Worm (Caenorhabditis elegans) whole organism, L4 larva: ENCODE data around the gene F43G6.7.

Experiments
- D1046.2 ChIP-seq: fragments of 200-800 bp; sonication (Bioruptor generic); IDR thresholded peaks from 2 replicates; pipeline ENCODE4 v1.3.6; 2022; ENCODE audit warnings: missing genetic modification characterization, missing compliant biosample characterization
- T20F7.1 ChIP-seq: fragments of 200-800 bp; sonication (Bioruptor generic); optimal IDR thresholded peaks from 2 replicates; lab custom pipeline; 2018; ENCODE audit warnings: mild to moderate bottlenecking, missing genetic modification characterization, missing compliant biosample characterization
- T26A8.4 ChIP-seq: fragments of 200-800 bp; sonication (Bioruptor generic); IDR thresholded peaks from 2 replicates; pipeline ENCODE4 v1.3.6; 2022; ENCODE audit warnings: missing genetic modification characterization, missing compliant biosample characterization
- Y105C5A.15 ChIP-seq: fragments of 200-800 bp; sonication (Bioruptor generic); IDR thresholded peaks from 2 replicates; pipeline ENCODE4 v1.3.6; 2022; ENCODE audit warnings: missing genetic modification characterization, missing compliant biosample characterization
- Y48G9A.11 ChIP-seq: fragments of 200-800 bp; sonication (Bioruptor generic); IDR thresholded peaks from 2 replicates; pipeline ENCODE4 v1.3.6; 2022; ENCODE audit warnings: missing genetic modification reagents, missing genetic modification characterization, missing compliant biosample characterization
- Y75B8A.6 ChIP-seq: fragments of 200-800 bp; sonication (Bioruptor generic); IDR thresholded peaks from 2 replicates; pipeline ENCODE4 v1.3.6; 2022; ENCODE audit warnings: missing genetic modification reagents, missing genetic modification characterization, missing compliant biosample characterization
- aha-1 ChIP-seq: fragments of 150-350 bp; peaks from one replicate; lab custom pipeline; 2014; ENCODE audit warnings: missing biosample characterization, missing genetic modification characterization
- aly-2 ChIP-seq: sonication (generic microtip); optimal IDR thresholded peaks from 2 replicates; lab custom pipeline; 2018; ENCODE audit warnings: missing biosample characterization, missing genetic modification characterization
- ceh-20 ChIP-seq: fragments of 200-800 bp; sonication (Bioruptor generic); IDR thresholded peaks from 2 replicates; pipeline ENCODE4 v1.3.6; 2022; ENCODE audit warnings: missing genetic modification reagents, missing genetic modification characterization, missing compliant biosample characterization
- ceh-28 ChIP-seq: fragments of 150-350 bp; optimal IDR thresholded peaks from 2 replicates; lab custom pipeline; 2014; ENCODE audit warnings: missing biosample characterization, missing genetic modification reagents, missing genetic modification characterization
- ceh-32 ChIP-seq: sonication (generic microtip); optimal IDR thresholded peaks from 2 replicates; lab custom pipeline; 2016; ENCODE audit warnings: mild to moderate bottlenecking, missing genetic modification characterization, missing compliant biosample characterization; ENCODE audit not compliant: poor library complexity
- ceh-82 ChIP-seq: sonication (generic microtip); optimal IDR thresholded peaks from 2 replicates; lab custom pipeline; 2017; ENCODE audit warnings: missing biosample characterization, missing genetic modification characterization
- daf-16 ChIP-seq, 3 experiments: sonication (generic microtip); optimal IDR thresholded peaks; 2 replicates each; lab custom pipeline; 2016 to 2017; ENCODE audit warnings: missing genetic modification characterization in 3 of 3, missing genetic modification reagents in 3 of 3, mild to moderate bottlenecking in 2 of 3, missing compliant biosample characterization in 2 of 3, missing biosample characterization in 1 of 3, moderate library complexity in 1 of 3
- dmd-8 ChIP-seq: fragments of 200-800 bp; sonication (Bioruptor generic); IDR thresholded peaks from 2 replicates; pipeline ENCODE4 v1.3.6; 2022; ENCODE audit warnings: missing genetic modification characterization, missing compliant biosample characterization
- dpl-1 ChIP-seq: fragments of 150-350 bp; optimal IDR thresholded peaks from 2 replicates; lab custom pipeline; 2014; ENCODE audit warnings: missing biosample characterization, missing genetic modification reagents, missing genetic modification characterization
- duxl-1 ChIP-seq: sonication (generic microtip); optimal IDR thresholded peaks from 2 replicates; lab custom pipeline; 2016; ENCODE audit warnings: mild to moderate bottlenecking, missing genetic modification characterization, moderate library complexity, missing compliant biosample characterization; ENCODE audit not compliant: poor library complexity
- dve-1 ChIP-seq: sonication (generic microtip); optimal IDR thresholded peaks from 2 replicates; lab custom pipeline; 2017; ENCODE audit warnings: antibody characterized with exemption, mild to moderate bottlenecking, missing genetic modification characterization, missing compliant biosample characterization; ENCODE audit not compliant: insufficient read depth
- fos-1 ChIP-seq: fragments of 150-350 bp; optimal IDR thresholded peaks from 2 replicates; lab custom pipeline; 2014; ENCODE audit warnings: missing biosample characterization, missing genetic modification characterization
- hlh-11 ChIP-seq: fragments of 200-800 bp; sonication (Bioruptor generic); optimal IDR thresholded peaks from 2 replicates; lab custom pipeline; 2018; ENCODE audit warnings: mild to moderate bottlenecking, missing genetic modification characterization, missing compliant biosample characterization
- hlh-30 ChIP-seq: sonication (generic microtip); optimal IDR thresholded peaks from 2 replicates; lab custom pipeline; 2017; ENCODE audit warnings: antibody characterized with exemption, mild to moderate bottlenecking, missing genetic modification characterization, missing compliant biosample characterization; ENCODE audit not compliant: insufficient read depth
- hmg-1.1 ChIP-seq: fragments of 200-800 bp; sonication (Bioruptor generic); IDR thresholded peaks from 2 replicates; pipeline ENCODE4 v1.3.6; 2022; ENCODE audit warnings: missing genetic modification reagents, missing genetic modification characterization, missing compliant biosample characterization
- jun-1 ChIP-seq: fragments of 150-350 bp; optimal IDR thresholded peaks from 2 replicates; lab custom pipeline; 2014; ENCODE audit warnings: missing biosample characterization, missing genetic modification reagents, missing genetic modification characterization
- lin-13 ChIP-seq: fragments of 150-350 bp; optimal IDR thresholded peaks from 2 replicates; lab custom pipeline; 2014; ENCODE audit warnings: missing biosample characterization, missing genetic modification reagents, missing genetic modification characterization
- lin-38 ChIP-seq: fragments of 200-800 bp; sonication (Bioruptor generic); IDR thresholded peaks from 2 replicates; pipeline ENCODE4 v1.3.6; 2022; ENCODE audit warnings: missing genetic modification reagents, missing genetic modification characterization, missing compliant biosample characterization
- madf-5 ChIP-seq, 2 experiments: fragments of 200-800 bp; sonication (Bioruptor generic); IDR thresholded peaks; 2 replicates each; pipeline ENCODE4 v1.3.6; 2022; ENCODE audit warnings: missing compliant biosample characterization in 2 of 2, missing genetic modification characterization in 2 of 2
- nhr-102 ChIP-seq: sonication (generic microtip); optimal IDR thresholded peaks from 2 replicates; lab custom pipeline; 2016; ENCODE audit warnings: mild to moderate bottlenecking, missing genetic modification characterization, moderate library complexity, missing compliant biosample characterization
- nhr-28 ChIP-seq: fragments of 150-350 bp; optimal IDR thresholded peaks from 2 replicates; lab custom pipeline; 2014; ENCODE audit warnings: missing biosample characterization, missing genetic modification characterization
- nhr-42 ChIP-seq: fragments of 200-800 bp; sonication (Bioruptor generic); IDR thresholded peaks from 2 replicates; pipeline ENCODE4 v1.3.6; 2022; ENCODE audit warnings: missing genetic modification characterization, missing compliant biosample characterization
- nhr-6 ChIP-seq: fragments of 150-350 bp; optimal IDR thresholded peaks from 2 replicates; lab custom pipeline; 2014; ENCODE audit warnings: missing biosample characterization, missing genetic modification characterization
- nhr-77 ChIP-seq: fragments of 150-350 bp; optimal IDR thresholded peaks from 2 replicates; lab custom pipeline; 2014; ENCODE audit warnings: missing biosample characterization, missing genetic modification characterization
- pha-4 ChIP-seq, 2 experiments: fragments of 150-350 bp in 1 of 2; fragments of 200-800 bp in 1 of 2; sonication (Bioruptor generic) in 1 of 2; IDR thresholded peaks in 1 of 2; optimal IDR thresholded peaks in 1 of 2; 2 replicates each; pipeline versions ENCODE4 v1.3.6 to Lab custom; 2014 to 2022; ENCODE audit warnings: missing genetic modification characterization in 2 of 2, missing genetic modification reagents in 2 of 2, missing biosample characterization in 1 of 2, missing compliant biosample characterization in 1 of 2
- pqm-1 ChIP-seq: sonication (generic microtip); optimal IDR thresholded peaks from 2 replicates; lab custom pipeline; 2017; ENCODE audit warnings: missing biosample characterization, missing genetic modification characterization
- sdz-12 ChIP-seq: fragments of 200-800 bp; sonication (Bioruptor generic); optimal IDR thresholded peaks from 2 replicates; lab custom pipeline; 2018; ENCODE audit warnings: mild to moderate bottlenecking, missing genetic modification characterization, missing compliant biosample characterization
- skn-1 ChIP-seq: fragments of 150-350 bp; optimal IDR thresholded peaks from 2 replicates; lab custom pipeline; 2014; ENCODE audit warnings: missing biosample characterization, missing genetic modification characterization
- snpc-1.2 ChIP-seq: fragments of 200-800 bp; sonication (Bioruptor generic); IDR thresholded peaks from 2 replicates; pipeline ENCODE4 v1.3.6; 2022; ENCODE audit warnings: missing genetic modification reagents, missing genetic modification characterization, missing compliant biosample characterization
- snpc-4 ChIP-seq: fragments of 150-350 bp; optimal IDR thresholded peaks from 2 replicates; lab custom pipeline; 2014; ENCODE audit warnings: missing biosample characterization, missing genetic modification characterization
- spr-3 ChIP-seq: fragments of 200-800 bp; sonication (Bioruptor generic); optimal IDR thresholded peaks from 2 replicates; lab custom pipeline; 2018; ENCODE audit warnings: mild to moderate bottlenecking, missing genetic modification characterization, missing compliant biosample characterization
- tag-97 ChIP-seq: fragments of 200-800 bp; sonication (Bioruptor generic); IDR thresholded peaks from 2 replicates; pipeline ENCODE4 v1.3.6; 2022; ENCODE audit warnings: missing genetic modification characterization, missing compliant biosample characterization
- unc-130 ChIP-seq: sonication (generic microtip); optimal IDR thresholded peaks from 2 replicates; lab custom pipeline; 2016; ENCODE audit warnings: missing genetic modification reagents, missing genetic modification characterization, missing compliant biosample characterization
- unc-62 ChIP-seq, 3 experiments: fragments of 150-350 bp in 1 of 3; sonication (generic microtip); optimal IDR thresholded peaks in 2 of 3; peaks in 1 of 3; 1 replicate in 1 of 3; 2 replicates in 2 of 3; lab custom pipeline; 2014 to 2017; ENCODE audit warnings: missing biosample characterization in 3 of 3, missing genetic modification characterization in 3 of 3, missing genetic modification reagents in 3 of 3, missing genotype in 1 of 3
- vab-7 ChIP-seq: fragments of 200-800 bp; sonication (Bioruptor generic); IDR thresholded peaks from 2 replicates; pipeline ENCODE4 v1.3.6; 2022; ENCODE audit warnings: missing genetic modification reagents, missing genetic modification characterization, missing compliant biosample characterization
- zfp-2 ChIP-seq: sonication (generic microtip); optimal IDR thresholded peaks from 2 replicates; lab custom pipeline; 2016; ENCODE audit warnings: mild to moderate bottlenecking, missing genetic modification characterization, missing compliant biosample characterization
- zip-11 ChIP-seq: fragments of 200-800 bp; sonication (Bioruptor generic); IDR thresholded peaks from 2 replicates; pipeline ENCODE4 v1.3.6; 2022; ENCODE audit warnings: missing genetic modification characterization, missing compliant biosample characterization
- ztf-11 ChIP-seq: fragments of 150-350 bp; optimal IDR thresholded peaks from 2 replicates; lab custom pipeline; 2014; ENCODE audit warnings: missing biosample characterization, missing genetic modification characterization
- ztf-7 ChIP-seq: fragments of 150-350 bp; optimal IDR thresholded peaks from 2 replicates; lab custom pipeline; 2014; ENCODE audit warnings: missing biosample characterization, missing genetic modification characterization

F43G6.7 gene

DNA sequence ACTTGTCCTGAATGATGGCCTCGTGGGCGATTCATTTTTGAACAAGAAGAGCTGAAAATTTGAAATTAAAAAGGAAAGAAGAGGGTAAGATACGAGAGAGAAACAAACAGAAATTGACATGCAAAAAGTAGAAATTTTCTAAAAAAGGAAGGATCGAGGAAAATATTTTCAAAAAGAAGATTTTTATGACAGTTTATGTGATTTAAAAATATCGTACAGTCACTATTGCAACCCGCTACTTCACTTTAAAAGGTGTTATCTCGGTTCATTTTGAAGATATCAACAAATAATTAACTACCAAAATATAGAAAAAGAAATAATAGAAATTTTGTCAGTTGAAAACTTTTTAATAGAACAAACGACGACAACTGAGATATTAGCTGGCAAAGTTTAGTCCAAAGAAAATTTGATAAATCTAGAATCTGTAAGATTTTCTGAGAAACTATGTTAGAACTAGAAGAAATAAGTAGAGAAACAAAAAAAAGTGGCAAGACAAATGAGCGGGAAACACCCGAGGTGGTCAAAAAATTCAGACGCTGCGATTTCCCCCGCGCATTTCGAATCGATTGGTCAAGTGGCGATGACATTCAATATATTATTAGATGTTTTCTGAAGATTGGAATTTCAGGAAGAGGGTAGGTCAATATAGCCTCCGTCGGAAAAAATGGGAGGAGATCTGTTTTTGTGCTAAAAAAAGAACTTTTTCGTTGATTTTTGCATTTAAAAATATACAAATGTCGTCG is 13.1 kb downstream of the F43G6.7 start, which contains the start of gene Y6D1A.1:
TSS of gene Y6D1A.1 (minus strand) at position 51 of the 743 bp plus-strand sequence.
- TF ChIP-seq daf-16 (GFP tag; optimal IDR thresholded peaks at IDR 0.05; lab: Kevin White, UChicago) (no peak), daf-16 (tag; optimal IDR thresholded peaks at IDR 0.05; lab: Kevin White, UChicago) (no peak), unc-62 (GFP tag; optimal IDR thresholded peaks at IDR 0.05 in 1 of 2; lab: Kevin White, UChicago) (peak in 1 of 2 experiments; percentile 55), unc-62 (tag; optimal IDR thresholded peaks at IDR 0.05; lab: Kevin White, UChicago) (no peak), Y48G9A.11 (GFP tag; lab: Robert Waterston, UW) (no peak), hmg-1.1 (GFP tag; lab: Robert Waterston, UW) (no peak), nhr-42 (GFP tag; lab: Robert Waterston, UW) (no peak), sdz-12 (GFP tag; lab: Kevin White, UChicago) (no peak)

DNA sequence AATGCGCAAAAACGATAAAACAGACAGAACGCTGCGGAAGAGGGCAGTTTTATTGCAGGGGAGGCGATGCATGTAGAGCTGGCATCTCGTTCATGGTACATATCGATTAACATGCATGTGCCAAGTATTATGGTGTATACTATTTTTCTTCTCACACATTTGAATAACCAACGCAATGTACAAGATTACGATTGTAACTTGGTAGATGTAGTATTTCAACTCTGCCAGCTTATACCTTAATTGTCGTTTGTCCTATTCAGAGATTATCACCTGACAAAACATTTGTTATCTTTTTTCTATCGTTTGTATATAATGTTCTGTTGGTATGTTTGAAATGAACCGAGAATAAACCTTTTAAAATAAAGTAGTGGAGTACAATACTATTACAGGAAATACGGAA is 19.3 kb downstream of the F43G6.7 start, which contains the start of gene pes-5:
TSS of gene pes-5 (minus strand) at position 101 of the 400 bp plus-strand sequence.
- TF ChIP-seq vab-7 = no peak
- TF ChIP-seq aha-1 (tag; lab: Kevin White, UChicago) = no peak
- TF ChIP-seq dmd-8 (GFP tag; lab: Robert Waterston, UW) = no peak
- TF ChIP-seq pqm-1 = no peak
- no peak for TF ChIP-seq spr-3 (GFP tag; lab: Kevin White, UChicago)
- TF ChIP-seq fos-1 (tag; lab: Kevin White, UChicago) = no peak
- TF ChIP-seq zip-11 = no peak
- no peak for TF ChIP-seq nhr-42 (GFP tag; lab: Robert Waterston, UW)

DNA sequence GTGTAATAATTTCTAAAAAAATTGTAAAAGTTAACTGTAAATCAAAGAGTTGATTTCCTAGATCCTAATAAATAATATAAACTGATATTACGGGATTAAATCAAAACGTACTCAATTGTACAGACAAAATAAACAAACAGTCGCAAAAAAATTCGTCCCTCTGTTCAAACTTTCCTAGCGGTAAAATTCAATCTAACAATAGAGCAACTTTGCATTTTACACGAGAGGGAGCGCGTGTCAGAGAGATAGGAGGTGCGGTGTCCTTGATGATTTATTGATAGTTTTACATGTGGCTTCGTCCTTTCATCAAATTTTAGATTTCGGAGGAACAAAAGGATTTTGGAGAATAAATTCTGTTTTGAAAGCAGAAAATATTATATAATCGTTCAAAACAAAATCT is 20.0 kb downstream of the F43G6.7 start:
- no peak for TF ChIP-seq ceh-20 (GFP tag; lab: Robert Waterston, UW)
- TF ChIP-seq D1046.2 (GFP tag; lab: Robert Waterston, UW) = no peak
- no peak for TF ChIP-seq madf-5 (GFP tag; IDR thresholded peaks at IDR 0.05; lab: Robert Waterston, UW)
- no peak for TF ChIP-seq nhr-102
- TF ChIP-seq T26A8.4 (GFP tag; lab: Robert Waterston, UW) = no peak
- TF ChIP-seq aly-2 = no peak
- no peak for TF ChIP-seq ztf-11
- no peak for TF ChIP-seq ceh-32 (tag; lab: Kevin White, UChicago)
- no peak for TF ChIP-seq snpc-4 (tag; lab: Kevin White, UChicago)
- no peak for TF ChIP-seq T20F7.1 (GFP tag; lab: Kevin White, UChicago)
- no peak for TF ChIP-seq zfp-2
- peak; percentile 32 for TF ChIP-seq pqm-1
- no peak for TF ChIP-seq Y75B8A.6 (GFP tag; lab: Robert Waterston, UW)
- TF ChIP-seq dpl-1 (GFP tag; lab: Kevin White, UChicago) = peak; percentile 25
- no peak for TF ChIP-seq lin-38 (GFP tag; lab: Robert Waterston, UW)
- no peak for TF ChIP-seq nhr-77 (tag; lab: Kevin White, UChicago)
- TF ChIP-seq duxl-1 = no peak
- no peak for TF ChIP-seq tag-97
- TF ChIP-seq lin-13 (GFP tag; lab: Kevin White, UChicago) = no peak
- TF ChIP-seq dve-1 (tag; lab: Kevin White, UChicago) = no peak
- TF ChIP-seq Y105C5A.15 (GFP tag; lab: Robert Waterston, UW) = no peak
- no peak for TF ChIP-seq skn-1 (tag; lab: Kevin White, UChicago)
- peak; percentile 46 for TF ChIP-seq nhr-28 (tag; lab: Kevin White, UChicago)
- TF ChIP-seq hlh-11 = peak; percentile 18
- peak; percentile 91 for TF ChIP-seq hlh-30
- TF ChIP-seq ceh-82 (tag; lab: Kevin White, UChicago) = no peak
- TF ChIP-seq pha-4 (GFP tag; IDR thresholded peaks at IDR 0.05; lab: Robert Waterston, UW) = no peak
- TF ChIP-seq pha-4 (tag; optimal IDR thresholded peaks at IDR 0.05; lab: Kevin White, UChicago) = peak; percentile 70
- TF ChIP-seq dmd-8 (GFP tag; lab: Robert Waterston, UW) = no peak
- TF ChIP-seq snpc-1.2 (GFP tag; lab: Robert Waterston, UW) = no peak
- TF ChIP-seq nhr-42 (GFP tag; lab: Robert Waterston, UW) = no peak
- TF ChIP-seq ztf-7 (tag; lab: Kevin White, UChicago) = no peak
- TF ChIP-seq nhr-6 (tag; lab: Kevin White, UChicago) = peak; percentile 35
- TF ChIP-seq jun-1 (tag; lab: Kevin White, UChicago) = no peak
- TF ChIP-seq unc-62 (GFP tag; optimal IDR thresholded peaks at IDR 0.05 in 1 of 2; lab: Kevin White, UChicago) = peak in 1 of 2 experiments; percentile 95
- TF ChIP-seq unc-62 (tag; optimal IDR thresholded peaks at IDR 0.05; lab: Kevin White, UChicago) = no peak
- no peak for TF ChIP-seq ceh-28 (tag; lab: Kevin White, UChicago)
- no peak for TF ChIP-seq unc-130 (GFP tag; lab: Kevin White, UChicago)
